Worm (Caenorhabditis elegans) whole organism, L1 larva: ENCODE measurements around the gene nhr-268.

Source experiments
- C04F5.9 ChIP-seq: sonication (generic microtip); optimal IDR thresholded peaks from 2 replicates; lab custom pipeline; 2016; ENCODE audit warnings: missing genetic modification characterization, missing compliant biosample characterization
- C16A3.4 ChIP-seq: fragments of 150-350 bp; optimal IDR thresholded peaks from 2 replicates; lab custom pipeline; 2014; ENCODE audit warnings: missing biosample characterization, missing genetic modification characterization
- aly-2 ChIP-seq: fragments of 150-350 bp; optimal IDR thresholded peaks from 2 replicates; lab custom pipeline; 2014; ENCODE audit warnings: missing biosample characterization, missing genetic modification characterization
- ceh-63 ChIP-seq: fragments of 200-800 bp; sonication (Bioruptor generic); optimal IDR thresholded peaks from 2 replicates; lab custom pipeline; 2018; ENCODE audit warnings: mild to moderate bottlenecking, missing genetic modification characterization, missing compliant biosample characterization
- ceh-88 ChIP-seq: fragments of 200-800 bp; sonication (Bioruptor generic); IDR thresholded peaks from 2 replicates; pipeline ENCODE4 v1.3.6; 2022; ENCODE audit warnings: missing genetic modification characterization, missing compliant biosample characterization
- ceh-90 ChIP-seq: sonication (generic microtip); optimal IDR thresholded peaks from 2 replicates; lab custom pipeline; 2016; ENCODE audit warnings: missing genetic modification characterization, missing compliant biosample characterization
- ces-1 ChIP-seq: fragments of 150-350 bp; optimal IDR thresholded peaks from 2 replicates; lab custom pipeline; 2014; ENCODE audit warnings: missing biosample characterization, missing genetic modification reagents, missing genetic modification characterization
- dpl-1 ChIP-seq, 3 experiments: fragments of 150-350 bp in 2 of 3; sonication (generic microtip) in 1 of 3; optimal IDR thresholded peaks; 2 replicates each; lab custom pipeline; 2014 to 2017; ENCODE audit warnings: missing biosample characterization in 3 of 3, missing genetic modification characterization in 3 of 3, missing genetic modification reagents in 3 of 3
- dsc-1 ChIP-seq: sonication (generic microtip); optimal IDR thresholded peaks from 2 replicates; lab custom pipeline; 2016; ENCODE audit warnings: mild to moderate bottlenecking, missing genetic modification characterization, missing compliant biosample characterization
- efl-1 ChIP-seq, 4 experiments: fragments of 150-350 bp; optimal IDR thresholded peaks in 3 of 4; peaks in 1 of 4; 1 replicate in 1 of 4; 2 replicates in 3 of 4; lab custom pipeline; 2014; ENCODE audit warnings: missing biosample characterization in 2 of 4, missing genetic modification characterization in 2 of 4, missing genetic modification reagents in 2 of 4
- efl-3 ChIP-seq: fragments of 200-800 bp; sonication (Bioruptor generic); optimal IDR thresholded peaks from 2 replicates; lab custom pipeline; 2018; ENCODE audit warnings: mild to moderate bottlenecking, missing genetic modification characterization, missing compliant biosample characterization
- ets-5 ChIP-seq: fragments of 200-800 bp; sonication (Bioruptor generic); IDR thresholded peaks from 2 replicates; pipeline ENCODE4 v1.3.6; 2022; ENCODE audit warnings: missing genetic modification characterization, missing compliant biosample characterization
- fkh-4 ChIP-seq: sonication (generic microtip); optimal IDR thresholded peaks from 2 replicates; lab custom pipeline; 2016; ENCODE audit warnings: missing compliant biosample characterization, missing genetic modification characterization, borderline replicate concordance
- fkh-8 ChIP-seq: sonication (generic microtip); optimal IDR thresholded peaks from 2 replicates; lab custom pipeline; 2016; ENCODE audit warnings: mild to moderate bottlenecking, missing genetic modification characterization, missing compliant biosample characterization
- fos-1 ChIP-seq: fragments of 150-350 bp; optimal IDR thresholded peaks from 2 replicates; lab custom pipeline; 2014; ENCODE audit warnings: missing biosample characterization, missing genetic modification characterization
- grh-1 ChIP-seq: fragments of 200-800 bp; sonication (Bioruptor generic); IDR thresholded peaks from 2 replicates; pipeline ENCODE4 v1.3.6; 2022; ENCODE audit warnings: missing genetic modification reagents, missing genetic modification characterization, missing compliant biosample characterization
- hlh-4 ChIP-seq: sonication (generic microtip); optimal IDR thresholded peaks from 2 replicates; lab custom pipeline; 2016; ENCODE audit warnings: mild to moderate bottlenecking, missing genetic modification characterization, missing compliant biosample characterization
- isw-1 ChIP-seq: fragments of 200-800 bp; sonication (Bioruptor generic); IDR thresholded peaks from 2 replicates; pipeline ENCODE4 v1.3.6; 2022; ENCODE audit warnings: missing genetic modification characterization, missing compliant biosample characterization
- lin-13 ChIP-seq: fragments of 150-350 bp; optimal IDR thresholded peaks from 2 replicates; lab custom pipeline; 2014; ENCODE audit warnings: missing biosample characterization, missing genetic modification reagents, missing genetic modification characterization
- lin-14 ChIP-seq: fragments of 200-800 bp; sonication (Bioruptor generic); optimal IDR thresholded peaks from 2 replicates; lab custom pipeline; 2018; ENCODE audit warnings: mild to moderate bottlenecking, missing genetic modification characterization, moderate library complexity, missing compliant biosample characterization
- lin-35 ChIP-seq, 2 experiments: fragments of 150-350 bp; optimal IDR thresholded peaks; 2 replicates each; lab custom pipeline; 2014; ENCODE audit warnings: missing biosample characterization in 2 of 2, missing genetic modification characterization in 2 of 2, missing genetic modification reagents in 2 of 2
- lin-39 ChIP-seq: fragments of 150-350 bp; optimal IDR thresholded peaks from 2 replicates; lab custom pipeline; 2014; ENCODE audit warnings: missing biosample characterization, missing genetic modification reagents, missing genetic modification characterization
- lir-3 ChIP-seq: sonication (generic microtip); optimal IDR thresholded peaks from 2 replicates; lab custom pipeline; 2016; ENCODE audit warnings: mild to moderate bottlenecking, missing genetic modification characterization, moderate library complexity, missing compliant biosample characterization; ENCODE audit not compliant: poor library complexity
- mep-1 ChIP-seq: fragments of 150-350 bp; optimal IDR thresholded peaks from 2 replicates; lab custom pipeline; 2014; ENCODE audit warnings: missing biosample characterization, missing genetic modification characterization
- nhr-11 ChIP-seq: fragments of 150-350 bp; optimal IDR thresholded peaks from 2 replicates; lab custom pipeline; 2014; ENCODE audit warnings: missing biosample characterization, missing genetic modification characterization
- nhr-12 ChIP-seq: sonication (generic microtip); optimal IDR thresholded peaks from 2 replicates; lab custom pipeline; 2017; ENCODE audit warnings: missing biosample characterization, missing genetic modification characterization
- nhr-20 ChIP-seq: sonication (generic microtip); optimal IDR thresholded peaks from 2 replicates; lab custom pipeline; 2016; ENCODE audit warnings: mild to moderate bottlenecking, missing genetic modification characterization, missing compliant biosample characterization
- nhr-237 ChIP-seq: fragments of 150-350 bp; optimal IDR thresholded peaks from 2 replicates; lab custom pipeline; 2014; ENCODE audit warnings: missing biosample characterization, missing genetic modification characterization
- nhr-47 ChIP-seq: sonication (generic microtip); optimal IDR thresholded peaks from 2 replicates; lab custom pipeline; 2016; ENCODE audit warnings: mild to moderate bottlenecking, missing genetic modification characterization, moderate library complexity, missing compliant biosample characterization
- nhr-71 ChIP-seq: sonication (generic microtip); optimal IDR thresholded peaks from 2 replicates; lab custom pipeline; 2016; ENCODE audit warnings: mild to moderate bottlenecking, missing genetic modification characterization, moderate library complexity, missing compliant biosample characterization
- nhr-84 ChIP-seq: sonication (generic microtip); optimal IDR thresholded peaks from 2 replicates; lab custom pipeline; 2017; ENCODE audit warnings: missing biosample characterization, missing genetic modification characterization
- nhr-90 ChIP-seq: sonication (generic microtip); optimal IDR thresholded peaks from 2 replicates; lab custom pipeline; 2016; ENCODE audit warnings: mild to moderate bottlenecking, missing genetic modification characterization, missing compliant biosample characterization; ENCODE audit not compliant: poor library complexity
- pax-3 ChIP-seq: fragments of 200-800 bp; sonication (Bioruptor generic); optimal IDR thresholded peaks from 2 replicates; lab custom pipeline; 2018; ENCODE audit warnings: mild to moderate bottlenecking, missing genetic modification characterization, moderate library complexity, missing compliant biosample characterization
- pqm-1 ChIP-seq: sonication (generic microtip); optimal IDR thresholded peaks from 3 replicates; lab custom pipeline; 2017; ENCODE audit warnings: missing biosample characterization, missing genetic modification characterization
- snpc-4 ChIP-seq: fragments of 150-350 bp; optimal IDR thresholded peaks from 2 replicates; lab custom pipeline; 2014; ENCODE audit warnings: missing biosample characterization, missing genetic modification characterization
- sox-4 ChIP-seq: sonication (generic microtip); optimal IDR thresholded peaks from 2 replicates; lab custom pipeline; 2016; ENCODE audit warnings: missing genetic modification characterization, missing compliant biosample characterization
- zag-1 ChIP-seq: fragments of 150-350 bp; optimal IDR thresholded peaks from 2 replicates; lab custom pipeline; 2014; ENCODE audit warnings: missing biosample characterization, missing genetic modification characterization
- ztf-11 ChIP-seq, 2 experiments: sonication (generic microtip); optimal IDR thresholded peaks; 2 replicates each; lab custom pipeline; 2016 to 2017; ENCODE audit warnings: missing genetic modification characterization in 2 of 2, missing biosample characterization in 1 of 2, missing compliant biosample characterization in 1 of 2

nhr-268 gene

ce11 chrV:15673707-15674106, 16.3 kb upstream of the nhr-268 start, which contains the start of gene nhr-51:
Gene nhr-51, plus strand, starts transcription at chrV:15674007.
- TF ChIP-seq nhr-20, result no peak
- TF ChIP-seq ztf-11 (tag; optimal IDR thresholded peaks at IDR 0.05; lab: Kevin White, UChicago), result no peak
- TF ChIP-seq lin-13 (GFP tag; lab: Kevin White, UChicago), result no peak
- no peak for TF ChIP-seq fkh-8
- no peak for TF ChIP-seq mep-1 (tag; lab: Kevin White, UChicago)
- TF ChIP-seq grh-1 (GFP tag; lab: Robert Waterston, UW), result no peak
- TF ChIP-seq nhr-84 (tag; lab: Kevin White, UChicago), result no peak
- no peak for TF ChIP-seq fos-1 (tag; lab: Kevin White, UChicago)
- no peak for TF ChIP-seq dpl-1 (GFP tag; optimal IDR thresholded peaks at IDR 0.05; lab: Kevin White, UChicago)
- no peak for TF ChIP-seq C16A3.4 (tag; lab: Kevin White, UChicago)
- no peak for TF ChIP-seq ets-5
- TF ChIP-seq aly-2 (tag; lab: Kevin White, UChicago), result no peak
- TF ChIP-seq lin-39 (tag; lab: Kevin White, UChicago), result no peak
- no peak for TF ChIP-seq lin-14 (GFP tag; lab: Kevin White, UChicago)
- no peak for TF ChIP-seq snpc-4 (tag; lab: Kevin White, UChicago)
- TF ChIP-seq hlh-4 (tag; lab: Kevin White, UChicago), result no peak
- TF ChIP-seq nhr-12, result no peak
- TF ChIP-seq efl-1 (optimal IDR thresholded peaks at IDR 0.05; lab: Kevin White, UChicago), result no peak
- no peak for TF ChIP-seq efl-1 (GFP tag; optimal IDR thresholded peaks at IDR 0.05 in 1 of 2; lab: Kevin White, UChicago)
- TF ChIP-seq ceh-88 (GFP tag; lab: Robert Waterston, UW), result no peak
- no peak for TF ChIP-seq ceh-90 (tag; lab: Kevin White, UChicago)

- TF ChIP-seq C04F5.9 (no peak), nhr-237 (tag; lab: Kevin White, UChicago) (no peak), efl-1 (optimal IDR thresholded peaks at IDR 0.05; lab: Kevin White, UChicago) (no peak), efl-1 (GFP tag; optimal IDR thresholded peaks at IDR 0.05 in 1 of 2; lab: Kevin White, UChicago) (no peak), mep-1 (tag; lab: Kevin White, UChicago) (no peak), zag-1 (tag; lab: Kevin White, UChicago) (no peak), lin-13 (GFP tag; lab: Kevin White, UChicago) (no peak), ztf-11 (tag; optimal IDR thresholded peaks at IDR 0.05; lab: Kevin White, UChicago) (no peak), pqm-1 (tag; lab: Kevin White, UChicago) (no peak), lir-3 (tag; lab: Kevin White, UChicago) (no peak), nhr-11 (tag; lab: Kevin White, UChicago) (no peak), ces-1 (GFP tag; lab: Kevin White, UChicago) (no peak)
These were observed 15.2 kb upstream of the nhr-268 start for ce11 chrV:15674899-15675298.

ce11 chrV:15677222-15677621, 12.8 kb upstream of the nhr-268 start, which contains the start of gene nhr-52:
Gene nhr-52, plus strand, starts transcription at chrV:15677522.
- TF ChIP-seq lin-35 (GFP tag; optimal IDR thresholded peaks at IDR 0.05; lab: Kevin White, UChicago) (no peak), isw-1 (GFP tag; lab: Robert Waterston, UW) (no peak), ceh-63 (GFP tag; lab: Kevin White, UChicago) (no peak), C04F5.9 (no peak)

- TF ChIP-seq fkh-4 (peak; percentile 24), nhr-71 (tag; lab: Kevin White, UChicago) (peak; percentile 17), nhr-47 (peak; percentile 49), ceh-88 (GFP tag; lab: Robert Waterston, UW) (no peak), fkh-8 (peak; percentile 66), dpl-1 (GFP tag; optimal IDR thresholded peaks at IDR 0.05; lab: Kevin White, UChicago) (no peak), pax-3 (tag; lab: Kevin White, UChicago) (peak; percentile 80), sox-4 (tag; lab: Kevin White, UChicago) (peak; percentile 58), efl-3 (GFP tag; lab: Kevin White, UChicago) (no peak), nhr-90 (tag; lab: Kevin White, UChicago) (no peak), snpc-4 (tag; lab: Kevin White, UChicago) (no peak), dsc-1 (tag; lab: Kevin White, UChicago) (peak; percentile 98)
These were observed 4.5 kb upstream of the nhr-268 start, which contains the start of gene nhr-196 for ce11 chrV:15685599-15685998. Gene nhr-196, plus strand, starts transcription at chrV:15685716.
